Worm (Caenorhabditis elegans): Measurements from ENCODE around the gene flp-2.

Gene flp-2

DNA sequence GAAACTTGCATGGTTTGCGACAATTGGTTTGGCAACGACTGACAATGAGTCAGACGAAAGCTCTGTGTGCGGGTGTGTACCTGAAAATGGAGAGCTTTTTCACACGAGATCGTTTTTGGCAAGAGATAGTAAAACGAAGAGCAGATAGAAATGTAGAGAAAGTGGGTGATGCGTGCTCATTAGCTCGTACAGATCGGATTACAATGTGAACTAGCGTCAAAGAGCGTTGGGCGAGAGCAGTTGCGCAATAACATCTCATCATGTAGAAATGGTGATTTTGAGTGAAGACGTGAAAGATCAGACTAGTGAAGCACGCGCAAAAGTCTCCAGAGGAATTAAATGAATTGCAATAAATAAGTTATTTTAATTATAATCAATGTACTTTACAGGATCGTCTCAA is at the start of gene flp-2:
flp-2 (minus strand) TSS at position 101 of the 400 bp plus-strand sequence.
- no peak for TF ChIP-seq unc-62 (GFP tag; optimal IDR thresholded peaks at IDR 0.05)

DNA sequence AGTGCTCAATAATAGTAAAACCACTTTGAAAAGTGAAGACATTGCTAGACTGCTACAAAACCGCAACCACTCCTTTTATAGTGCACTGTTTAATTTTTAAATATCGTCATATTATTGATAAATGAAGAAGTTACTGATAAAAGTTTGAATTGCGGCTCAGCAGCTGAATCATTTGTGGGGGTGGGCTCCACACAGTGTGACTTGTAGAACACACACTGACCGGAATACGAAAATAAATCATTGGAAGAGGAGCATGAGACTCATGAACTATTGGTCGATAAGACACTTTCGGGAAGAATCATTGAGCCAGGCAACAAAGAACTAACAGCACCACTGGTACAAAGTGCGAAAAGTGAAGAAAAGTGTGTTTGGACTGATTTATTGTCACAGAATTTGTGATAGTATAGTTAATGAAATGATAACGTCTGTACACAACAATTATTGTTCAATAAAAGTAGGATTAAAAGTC is 47.0 kb upstream of the flp-2 start, which contains the start of gene oac-14:
oac-14 (minus strand) TSS at position 51 of the 469 bp plus-strand sequence.
- TF ChIP-seq unc-62 (GFP tag; optimal IDR thresholded peaks at IDR 0.05) = no peak

DNA sequence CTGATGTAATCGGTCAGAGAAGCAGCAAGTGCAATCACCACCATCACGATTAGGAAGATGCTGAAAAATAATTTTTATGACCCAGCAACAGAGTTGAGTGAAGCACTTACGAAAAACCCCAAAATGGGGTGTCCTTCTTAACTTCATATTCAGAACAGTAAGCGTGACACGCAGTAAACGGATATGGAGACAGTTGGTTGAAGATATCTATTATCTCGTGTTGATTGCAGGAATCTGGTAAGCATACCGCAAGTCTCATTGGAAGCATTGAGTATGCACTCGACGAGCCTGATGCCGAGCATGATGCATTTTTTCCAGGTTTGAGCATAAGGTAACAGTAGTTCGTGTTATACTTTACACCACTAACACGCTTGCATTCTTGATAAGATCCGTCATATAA is 46.2 kb upstream of the flp-2 start:
- TF ChIP-seq unc-62 (GFP tag; optimal IDR thresholded peaks at IDR 0.05) = no peak

DNA sequence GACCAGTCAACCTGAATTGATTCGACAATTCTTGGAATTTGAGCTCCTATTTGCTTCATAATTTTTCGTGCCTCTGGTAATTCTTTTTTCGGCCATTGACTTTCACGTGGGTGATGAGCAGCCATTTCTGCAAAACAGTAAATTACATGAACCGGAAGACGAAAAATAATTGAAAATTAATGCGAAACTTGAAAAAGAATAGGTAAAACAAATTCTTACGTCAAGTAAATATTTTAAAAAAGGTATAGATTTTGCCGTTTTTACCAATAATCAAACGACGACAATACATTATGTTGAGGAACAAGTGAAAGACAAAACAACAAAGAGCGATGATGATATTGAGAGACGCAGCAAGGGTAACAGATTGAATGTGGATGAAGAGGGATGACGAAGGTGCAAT is 43.4 kb upstream of the flp-2 start, which contains the start of gene moc-1:
moc-1 (minus strand) TSS at position 127 of the 400 bp plus-strand sequence.
- no peak for TF ChIP-seq unc-62 (GFP tag; optimal IDR thresholded peaks at IDR 0.05)

DNA sequence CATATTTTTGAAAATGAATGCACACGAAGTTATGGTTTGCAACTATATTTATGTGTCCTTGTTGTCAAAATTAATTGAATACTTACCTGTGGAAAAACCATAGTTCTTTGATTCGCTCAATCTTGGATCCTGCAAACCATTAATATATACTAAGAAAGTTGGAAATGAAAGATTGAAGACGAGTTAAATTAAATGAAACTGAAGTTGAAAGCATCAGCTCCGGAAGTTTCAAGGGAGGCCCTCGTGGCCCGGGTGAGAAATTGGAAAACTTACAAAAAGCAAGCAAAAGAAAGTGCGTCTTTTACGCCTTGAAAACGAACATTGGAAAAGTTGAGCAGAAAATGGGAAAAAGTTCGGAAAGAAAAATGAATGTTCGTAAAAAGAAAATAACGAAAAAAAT is 38.0 kb upstream of the flp-2 start, which contains the start of gene unc-58:
unc-58 (minus strand) TSS at position 101 of the 400 bp plus-strand sequence.
- no peak for TF ChIP-seq unc-62 (GFP tag; optimal IDR thresholded peaks at IDR 0.05)

DNA sequence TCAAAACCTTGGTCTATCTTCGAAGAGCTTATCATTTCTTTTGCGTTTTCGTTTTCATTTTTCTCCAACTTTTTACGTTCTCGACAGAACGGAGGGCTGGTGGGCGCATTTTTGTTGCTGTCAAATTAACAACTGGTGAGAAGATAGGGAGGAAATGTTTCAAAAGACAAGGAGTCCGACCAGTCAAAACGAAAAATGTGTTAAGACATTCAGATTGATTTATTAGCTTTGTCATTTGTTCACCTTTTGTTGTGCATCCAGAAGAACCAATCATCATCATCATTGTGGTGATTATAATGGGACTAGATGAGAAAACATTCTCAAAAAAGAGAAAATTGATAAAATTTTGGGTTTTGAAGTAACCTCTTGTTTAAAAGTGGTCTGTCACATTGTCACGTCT is 35.1 kb upstream of the flp-2 start:
- TF ChIP-seq unc-62 (GFP tag; optimal IDR thresholded peaks at IDR 0.05) = no peak

DNA sequence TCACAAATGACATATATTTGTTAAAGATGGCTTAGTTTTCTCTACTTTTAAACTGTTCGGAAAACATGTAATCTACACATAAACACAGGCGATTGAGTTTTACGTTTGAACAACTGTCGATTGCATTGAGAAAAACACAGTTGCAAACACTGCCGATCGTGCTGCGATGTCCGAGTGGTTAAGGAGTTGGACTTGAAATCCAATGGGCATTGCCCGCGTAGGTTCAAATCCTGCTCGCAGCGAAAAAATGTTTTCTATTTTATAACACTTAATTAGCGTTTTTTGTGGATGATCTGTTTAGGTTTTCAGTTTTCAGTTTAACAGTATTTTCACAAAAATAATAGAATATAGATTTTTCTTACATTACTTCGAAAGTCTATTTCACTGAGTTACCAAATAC is 29.3 kb upstream of the flp-2 start:
- TF ChIP-seq unc-62 (GFP tag; optimal IDR thresholded peaks at IDR 0.05) = no peak

DNA sequence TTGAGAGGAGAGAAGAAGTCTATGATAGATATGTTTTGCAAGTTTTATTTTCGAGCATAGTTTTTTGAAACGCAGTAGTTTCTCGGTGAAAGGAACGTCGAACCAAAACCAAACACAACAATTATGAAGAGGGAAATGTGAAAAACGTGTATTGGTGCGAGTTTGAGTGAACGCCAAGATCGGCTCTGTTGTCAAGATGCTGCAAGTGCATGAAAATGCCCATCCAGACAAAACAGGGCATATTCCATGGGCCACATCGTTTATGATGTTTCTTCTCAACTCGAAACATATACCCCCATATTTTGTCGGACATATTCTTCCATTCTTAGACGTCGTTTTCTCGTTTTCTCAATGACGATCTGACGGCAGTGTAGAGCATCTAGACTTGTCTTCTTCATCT is 28.0 kb upstream of the flp-2 start:
- TF ChIP-seq unc-62 (GFP tag; optimal IDR thresholded peaks at IDR 0.05) = no peak

DNA sequence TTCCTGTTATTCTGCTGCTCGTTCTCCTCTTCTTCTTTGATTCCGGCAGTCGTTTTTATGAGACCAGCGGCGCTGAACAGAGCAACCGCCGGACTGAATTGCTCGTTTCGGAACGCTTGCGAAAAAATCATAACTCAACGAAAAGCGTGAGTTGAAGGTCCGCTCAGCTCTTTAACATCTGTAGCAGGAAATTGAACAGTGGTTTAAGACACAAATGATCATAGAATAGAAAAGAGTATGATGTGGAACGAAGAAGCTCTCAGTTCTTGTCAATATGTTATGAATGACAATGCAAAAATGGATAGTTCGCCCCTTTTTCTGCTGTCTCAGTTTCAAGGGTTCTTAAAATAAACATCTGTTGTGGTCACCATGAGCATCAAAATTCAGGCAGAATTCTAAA is 18.6 kb upstream of the flp-2 start:
- TF ChIP-seq unc-62 (GFP tag; optimal IDR thresholded peaks at IDR 0.05) = no peak

DNA sequence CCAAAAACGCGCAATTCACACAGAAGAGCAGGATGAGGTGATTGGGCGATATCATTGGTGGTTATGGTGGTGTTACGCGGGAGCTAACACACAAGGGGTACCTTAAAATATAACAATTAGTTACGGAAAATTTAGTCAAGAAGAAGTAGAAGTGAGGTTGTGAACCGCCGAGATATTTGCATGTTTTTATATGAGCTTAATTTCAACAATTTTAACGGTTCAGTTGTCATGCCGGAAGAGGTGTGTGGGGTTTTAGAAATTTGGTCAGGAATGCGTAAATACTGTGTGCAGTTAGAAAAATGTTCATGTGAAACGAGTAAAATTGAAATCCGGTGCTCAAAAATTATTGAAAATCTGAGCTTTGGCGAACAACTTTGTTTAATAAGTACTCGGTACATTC is 2.2 kb downstream of the flp-2 start, which contains the start of gene flp-3:
flp-3 (minus strand) TSS at position 101 of the 400 bp plus-strand sequence.
- no peak for TF ChIP-seq unc-62 (GFP tag; optimal IDR thresholded peaks at IDR 0.05)

DNA sequence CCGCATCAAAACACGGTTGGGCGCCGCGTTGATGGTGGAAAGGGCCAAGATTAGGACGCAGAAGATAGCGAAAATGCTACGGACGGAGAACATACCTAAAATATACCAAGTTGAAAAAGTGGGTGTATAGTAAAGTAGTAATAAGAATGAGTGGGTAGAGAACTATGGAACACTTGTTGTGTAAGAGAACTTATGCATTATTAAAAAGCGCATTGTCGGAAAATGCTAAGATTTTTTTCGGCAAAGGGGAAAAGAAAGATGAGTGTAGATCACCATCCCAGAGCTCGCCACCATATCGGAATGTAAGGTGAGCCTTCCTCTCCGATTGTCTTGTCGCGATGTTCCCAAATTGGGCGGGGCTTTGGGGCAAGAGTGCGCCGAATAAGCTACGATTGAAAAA is 7.2 kb downstream of the flp-2 start, which contains the start of gene flp-28:
flp-28 (minus strand) TSS at position 101 of the 400 bp plus-strand sequence.
- no peak for TF ChIP-seq unc-62 (GFP tag; optimal IDR thresholded peaks at IDR 0.05)

DNA sequence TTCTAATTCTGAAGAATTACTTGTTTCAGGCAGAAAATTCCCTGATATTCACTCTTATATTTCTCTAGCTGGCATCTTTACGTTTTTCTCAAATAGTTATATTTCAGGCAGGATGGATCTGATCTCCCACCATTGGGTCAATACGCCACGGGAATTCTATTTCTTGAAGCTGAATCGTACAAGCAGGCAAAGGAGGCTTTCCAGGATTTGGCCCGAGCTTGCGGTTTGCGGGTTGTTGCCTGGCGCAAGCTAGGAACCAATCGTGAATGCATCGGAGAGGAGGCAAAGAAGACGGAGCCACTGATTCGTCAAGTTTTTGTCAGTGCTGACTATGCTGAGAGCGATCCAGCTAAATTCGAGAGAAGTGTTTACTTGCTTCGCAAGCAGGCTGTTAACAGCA is 10.0 kb downstream of the flp-2 start:
- TF ChIP-seq unc-62 (GFP tag; optimal IDR thresholded peaks at IDR 0.05) = no peak

DNA sequence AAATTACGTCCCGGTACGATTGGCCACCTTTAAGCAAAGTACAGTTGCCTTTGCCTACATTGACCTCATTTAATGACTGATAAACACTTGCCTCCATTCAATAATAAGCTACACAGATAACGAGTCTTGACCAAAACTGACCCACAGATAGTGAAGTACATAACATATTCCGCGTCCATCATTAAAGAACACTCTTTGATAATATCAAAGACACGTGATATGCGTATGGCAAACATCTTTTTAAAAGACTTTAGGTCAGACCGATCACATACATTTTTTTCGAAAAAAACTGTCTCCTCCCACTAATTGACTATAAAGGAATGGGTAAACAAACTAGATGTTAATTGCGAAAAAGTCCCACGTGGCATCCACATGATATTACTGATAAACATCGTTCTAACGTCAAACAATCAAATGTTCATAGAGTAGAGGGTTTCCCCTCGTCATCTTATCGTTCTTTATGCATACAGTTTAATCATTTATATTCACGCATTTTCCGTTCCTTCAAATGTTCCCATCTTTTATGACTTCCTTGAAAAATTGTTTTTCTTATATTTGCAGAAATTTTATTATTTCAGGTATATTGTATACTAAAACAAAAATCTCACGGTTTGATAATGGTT is 10.9 kb downstream of the flp-2 start, which contains the start of gene W07E11.1:
W07E11.1 (plus strand) TSS at position 573 of the 623 bp plus-strand sequence.
- no peak for TF ChIP-seq unc-62 (GFP tag; optimal IDR thresholded peaks at IDR 0.05)

DNA sequence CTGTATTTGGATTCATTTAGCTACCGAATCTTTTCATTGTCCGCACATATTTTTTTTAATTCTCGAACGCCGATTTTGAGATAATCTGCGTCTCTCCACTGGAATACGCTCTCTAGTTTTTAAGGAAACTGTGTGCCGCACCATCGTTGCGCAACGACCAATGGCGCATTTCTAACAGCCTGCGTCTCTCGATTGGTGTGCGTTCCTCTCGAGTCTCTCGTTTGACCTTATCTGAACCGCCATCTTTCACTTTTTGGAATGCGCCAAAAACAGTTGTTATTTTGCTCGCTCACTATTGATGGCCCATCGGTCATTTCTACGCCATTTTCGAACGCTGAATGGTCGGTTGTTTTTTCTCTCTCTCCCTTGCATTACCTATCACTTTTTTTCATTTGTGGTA is 11.8 kb downstream of the flp-2 start:
- no peak for TF ChIP-seq unc-62 (GFP tag; optimal IDR thresholded peaks at IDR 0.05)

DNA sequence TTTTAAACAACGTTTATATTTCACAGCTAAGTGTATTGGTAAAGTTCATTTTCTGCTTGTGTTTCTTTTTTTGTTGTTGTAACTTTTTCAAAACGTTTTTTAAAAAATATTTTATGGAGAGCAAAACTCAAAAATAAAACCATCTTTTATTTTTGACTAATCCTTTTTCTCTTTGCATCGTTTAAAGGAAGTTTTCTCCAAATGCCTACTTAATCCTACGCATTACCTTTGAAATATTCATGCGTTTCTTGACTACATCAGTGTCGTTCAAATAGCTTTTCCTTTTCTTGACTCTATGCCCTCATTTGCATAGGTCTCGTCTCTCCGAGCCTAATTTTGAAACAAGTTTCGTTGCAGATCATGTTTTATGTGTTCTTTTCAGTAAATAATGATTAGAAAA is 14.0 kb downstream of the flp-2 start:
- TF ChIP-seq unc-62 (GFP tag; optimal IDR thresholded peaks at IDR 0.05) = no peak

DNA sequence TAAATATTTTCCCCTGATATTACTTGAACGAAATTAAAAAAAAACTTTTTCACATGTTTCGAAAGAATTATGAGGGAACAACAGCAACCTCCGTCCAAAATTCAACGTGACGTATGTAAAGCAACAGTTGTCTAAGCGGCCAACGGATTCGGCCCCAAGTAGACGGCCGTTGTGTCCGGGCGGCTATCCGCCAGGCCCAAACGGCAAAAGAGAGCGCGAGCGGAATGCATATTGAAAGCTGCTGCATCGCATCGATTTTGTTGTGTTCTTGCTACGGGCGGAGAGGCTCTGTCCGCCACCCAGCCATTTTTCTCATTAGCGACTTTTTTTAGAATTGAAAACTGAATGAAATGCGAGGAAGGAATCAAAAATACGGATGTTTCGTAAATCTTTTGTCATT is 15.8 kb downstream of the flp-2 start:
- no peak for TF ChIP-seq unc-62 (GFP tag; optimal IDR thresholded peaks at IDR 0.05)

DNA sequence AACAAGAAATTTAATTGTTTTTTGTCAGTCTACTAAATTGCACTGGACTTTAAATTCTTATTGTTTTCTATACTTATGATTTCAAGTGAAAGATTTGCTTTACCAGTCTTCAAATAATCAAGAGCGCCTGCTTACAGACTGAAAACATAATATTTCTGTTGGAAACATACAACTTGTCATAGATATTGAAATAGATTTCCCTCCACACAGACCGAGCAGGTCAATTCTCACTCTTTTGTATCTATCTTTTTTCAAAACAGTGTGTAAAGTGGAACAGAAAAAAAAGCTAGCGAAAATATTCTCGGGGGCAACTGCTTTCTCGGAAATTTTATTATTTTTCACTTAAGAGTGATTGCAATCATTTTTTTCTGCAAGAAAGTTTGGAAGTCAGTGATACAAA is 16.4 kb downstream of the flp-2 start:
- no peak for TF ChIP-seq unc-62 (GFP tag; optimal IDR thresholded peaks at IDR 0.05)
